Fruit fly (Drosophila melanogaster) whole organism, embryonic: ENCODE measurements around the gene CG15014.

Experiments used
- Atf6 ChIP-seq: fragments of 200-800 bp; sonication (Bioruptor generic); IDR thresholded peaks from 2 replicates; pipeline ENCODE4 v1.3.6; 2022; ENCODE audit warnings: missing biosample characterization, missing genetic modification characterization
- B-H2 ChIP-seq: fragments of 200-800 bp; sonication (Bioruptor generic); optimal IDR thresholded peaks from 2 replicates; lab custom pipeline; 2018; ENCODE audit warnings: missing biosample characterization, mild to moderate bottlenecking, missing genetic modification characterization
- CG10267 ChIP-seq: fragments of 200-800 bp; sonication (Bioruptor generic); optimal IDR thresholded peaks from 2 replicates; lab custom pipeline; 2018; ENCODE audit warnings: missing biosample characterization, mild to moderate bottlenecking, missing genetic modification characterization, moderate library complexity
- CG10431 ChIP-seq: fragments of 200-800 bp; sonication (Bioruptor generic); optimal IDR thresholded peaks from 3 replicates; lab custom pipeline; 2018; ENCODE audit warnings: missing biosample characterization, mild to moderate bottlenecking, missing genetic modification characterization
- CG12744 ChIP-seq: fragments of 200-800 bp; sonication (Bioruptor generic); optimal IDR thresholded peaks from 2 replicates; lab custom pipeline; 2016; ENCODE audit warnings: missing biosample characterization, missing genetic modification characterization
- CG12942 ChIP-seq: fragments of 200-800 bp; sonication (Bioruptor generic); optimal IDR thresholded peaks from 3 replicates; lab custom pipeline; 2016; ENCODE audit warnings: missing biosample characterization, missing genetic modification characterization
- CG13287 ChIP-seq: fragments of 200-800 bp; sonication (Bioruptor generic); IDR thresholded peaks from 2 replicates; pipeline ENCODE4 v1.3.6; 2022; ENCODE audit warnings: missing biosample characterization, missing genetic modification characterization; ENCODE audit not compliant: partially characterized antibody
- CG14014 ChIP-seq: fragments of 200-800 bp; sonication (Bioruptor generic); IDR thresholded peaks from 2 replicates; pipeline ENCODE4 v1.3.6; 2022; ENCODE audit warnings: missing biosample characterization, missing genetic modification characterization
- CG14710 ChIP-seq: fragments of 200-800 bp; sonication (Bioruptor generic); optimal IDR thresholded peaks from 3 replicates; lab custom pipeline; 2019; ENCODE audit warnings: missing biosample characterization, mild to moderate bottlenecking, missing genetic modification characterization, moderate library complexity
- CG14860 ChIP-seq: fragments of 200-800 bp; sonication (Bioruptor generic); IDR thresholded peaks from 3 replicates; pipeline ENCODE4 v1.3.6; 2022; ENCODE audit warnings: missing biosample characterization, missing genetic modification characterization; ENCODE audit not compliant: partially characterized antibody
- CG15514 ChIP-seq: fragments of 200-800 bp; sonication (Bioruptor generic); optimal IDR thresholded peaks from 3 replicates; lab custom pipeline; 2017; ENCODE audit warnings: missing biosample characterization, missing genetic modification characterization, mild to moderate bottlenecking, moderate library complexity, missing genetic modification reagents
- CG1602 ChIP-seq: fragments of 200-800 bp; sonication (Bioruptor generic); optimal IDR thresholded peaks from 3 replicates; lab custom pipeline; 2016; ENCODE audit warnings: missing biosample characterization, missing genetic modification characterization
- CG1603 ChIP-seq: fragments of 200-800 bp; sonication (Bioruptor generic); optimal IDR thresholded peaks from 2 replicates; lab custom pipeline; 2019; ENCODE audit warnings: missing biosample characterization, mild to moderate bottlenecking, missing genetic modification characterization, moderate library complexity
- CG17829 ChIP-seq: fragments of 200-800 bp; optimal IDR thresholded peaks from 2 replicates; lab custom pipeline; 2019; ENCODE audit warnings: missing biosample characterization, mild to moderate bottlenecking, missing genetic modification characterization, moderate library complexity
- CG18599 ChIP-seq: fragments of 200-800 bp; sonication (Bioruptor generic); optimal IDR thresholded peaks from 3 replicates; lab custom pipeline; 2017; ENCODE audit warnings: missing biosample characterization, missing genetic modification characterization, mild to moderate bottlenecking, moderate library complexity, missing genetic modification reagents
- CG2120 ChIP-seq: fragments of 200-800 bp; sonication (Bioruptor generic); optimal IDR thresholded peaks from 3 replicates; lab custom pipeline; 2016; ENCODE audit warnings: missing biosample characterization, missing genetic modification characterization
- CG2712 ChIP-seq: fragments of 200-800 bp; optimal IDR thresholded peaks from 3 replicates; lab custom pipeline; 2019; ENCODE audit warnings: missing biosample characterization, mild to moderate bottlenecking, missing genetic modification characterization, moderate library complexity
- CG34224 ChIP-seq: fragments of 200-800 bp; sonication (Bioruptor generic); IDR thresholded peaks from 3 replicates; pipeline ENCODE4 v1.3.6; 2022; ENCODE audit warnings: missing biosample characterization, missing genetic modification characterization; ENCODE audit not compliant: partially characterized antibody
- CG6175 ChIP-seq: fragments of 200-800 bp; sonication (Bioruptor generic); IDR thresholded peaks from 3 replicates; pipeline ENCODE4 v1.3.6; 2022; ENCODE audit warnings: missing biosample characterization, missing genetic modification characterization
- CG6272 ChIP-seq: fragments of 200-800 bp; sonication (Bioruptor generic); IDR thresholded peaks from 2 replicates; pipeline ENCODE4 v1.3.6; 2022; ENCODE audit warnings: missing biosample characterization, missing genetic modification characterization
- CG7357 ChIP-seq: fragments of 200-800 bp; sonication (Bioruptor generic); IDR thresholded peaks from 3 replicates; pipeline ENCODE4 v1.3.6; 2022; ENCODE audit warnings: missing biosample characterization, missing genetic modification characterization
- CG8089 ChIP-seq: fragments of 200-800 bp; sonication (Bioruptor generic); optimal IDR thresholded peaks from 3 replicates; lab custom pipeline; 2016; ENCODE audit warnings: missing biosample characterization, missing genetic modification characterization
- CG9797 ChIP-seq: fragments of 200-800 bp; sonication (Bioruptor generic); optimal IDR thresholded peaks from 3 replicates; lab custom pipeline; 2018; ENCODE audit warnings: missing biosample characterization, mild to moderate bottlenecking, missing genetic modification characterization
- CG9817 ChIP-seq: fragments of 200-800 bp; sonication (Bioruptor generic); optimal IDR thresholded peaks from 2 replicates; lab custom pipeline; 2018; ENCODE audit warnings: missing biosample characterization, mild to moderate bottlenecking, missing genetic modification characterization, moderate library complexity
- CHES-1-like ChIP-seq: fragments of 200-800 bp; sonication (Bioruptor generic); optimal IDR thresholded peaks from 2 replicates; lab custom pipeline; 2016; ENCODE audit warnings: missing biosample characterization, missing genetic modification characterization
- Dref ChIP-seq: fragments of 200-800 bp; sonication (Bioruptor generic); IDR thresholded peaks from 2 replicates; pipeline ENCODE4 v1.3.6; 2022; ENCODE audit warnings: missing biosample characterization, missing genetic modification characterization
- Ets65A ChIP-seq: fragments of 200-800 bp; sonication (Bioruptor generic); peaks from one replicate; lab custom pipeline; 2016; ENCODE audit warnings: missing biosample characterization, missing genetic modification characterization
- HmgZ ChIP-seq: fragments of 200-800 bp; sonication (Bioruptor generic); optimal IDR thresholded peaks from 2 replicates; lab custom pipeline; 2018; ENCODE audit warnings: missing biosample characterization, mild to moderate bottlenecking, missing genetic modification characterization
- MESR4 ChIP-seq: fragments of 200-800 bp; sonication (Bioruptor generic); optimal IDR thresholded peaks from 2 replicates; lab custom pipeline; 2018; ENCODE audit warnings: missing biosample characterization, mild to moderate bottlenecking, missing genetic modification characterization, moderate library complexity
- Med ChIP-seq: fragments of 200-800 bp; sonication (Bioruptor generic); peaks from one replicate; lab custom pipeline; 2016; ENCODE audit warnings: missing biosample characterization, missing genetic modification characterization, mild to moderate bottlenecking, inconsistent platforms, moderate library complexity
- Myb ChIP-seq: fragments of 200-800 bp; sonication (Bioruptor generic); optimal IDR thresholded peaks from 2 replicates; lab custom pipeline; 2016; ENCODE audit warnings: missing biosample characterization, missing genetic modification characterization
- Nf-YC ChIP-seq: fragments of 200-800 bp; optimal IDR thresholded peaks from 3 replicates; lab custom pipeline; 2019; ENCODE audit warnings: missing biosample characterization, mild to moderate bottlenecking, missing genetic modification characterization, moderate library complexity
- Rfx ChIP-seq: fragments of 200-800 bp; sonication (Bioruptor generic); IDR thresholded peaks from 2 replicates; pipeline ENCODE4 v1.3.6; 2022; ENCODE audit warnings: missing biosample characterization, missing genetic modification characterization
- Sox100B ChIP-seq: fragments of 200-800 bp; sonication (Bioruptor generic); optimal IDR thresholded peaks from 3 replicates; lab custom pipeline; 2018; ENCODE audit warnings: missing biosample characterization, mild to moderate bottlenecking, missing genetic modification characterization
- Sry-δ ChIP-seq: fragments of 200-800 bp; sonication (Bioruptor generic); optimal IDR thresholded peaks from 2 replicates; lab custom pipeline; 2016; ENCODE audit warnings: missing biosample characterization, missing genetic modification characterization
- ab ChIP-seq: fragments of 200-800 bp; sonication (Bioruptor generic); optimal IDR thresholded peaks from 2 replicates; lab custom pipeline; 2016; ENCODE audit warnings: missing biosample characterization, missing genetic modification characterization
- bigmax ChIP-seq: fragments of 200-800 bp; sonication (Bioruptor generic); optimal IDR thresholded peaks from 2 replicates; lab custom pipeline; 2018; ENCODE audit warnings: missing biosample characterization, mild to moderate bottlenecking, missing genetic modification characterization
- cad ChIP-seq: fragments of >200 bp; optimal IDR thresholded peaks from 2 replicates; lab custom pipeline; 2017; ENCODE audit warnings: missing biosample characterization, missing genetic modification characterization
- cg ChIP-seq: fragments of 200-800 bp; sonication (Bioruptor generic); optimal IDR thresholded peaks from 3 replicates; lab custom pipeline; 2019; ENCODE audit warnings: missing biosample characterization, mild to moderate bottlenecking, missing genetic modification characterization, moderate library complexity
- crp ChIP-seq, 2 experiments: fragments of 200-800 bp; sonication (Bioruptor generic); optimal IDR thresholded peaks; 2 replicates in 1 of 2; 3 replicates in 1 of 2; lab custom pipeline; 2017; ENCODE audit warnings: missing biosample characterization in 2 of 2, missing genetic modification characterization in 2 of 2, mild to moderate bottlenecking in 1 of 2, moderate library complexity in 1 of 2
- esg ChIP-seq: fragments of 200-800 bp; sonication (Bioruptor generic); conservative IDR thresholded peaks from 2 replicates; pipeline ENCODE4 v1.3.6; 2022; ENCODE audit warnings: missing biosample characterization, missing genetic modification characterization
- fru ChIP-seq: fragments of >200 bp; optimal IDR thresholded peaks from 2 replicates; lab custom pipeline; 2017
- gcm ChIP-seq: fragments of 200-800 bp; sonication (Bioruptor generic); optimal IDR thresholded peaks from 2 replicates; lab custom pipeline; 2019; ENCODE audit warnings: missing biosample characterization, mild to moderate bottlenecking, missing genetic modification characterization, moderate library complexity
- gro ChIP-seq: fragments of 200-800 bp; sonication (Bioruptor generic); optimal IDR thresholded peaks from 2 replicates; lab custom pipeline; 2016; ENCODE audit warnings: missing biosample characterization, missing genetic modification characterization
- ind ChIP-seq: fragments of 200-800 bp; sonication (Bioruptor generic); optimal IDR thresholded peaks from 3 replicates; lab custom pipeline; 2016; ENCODE audit warnings: missing biosample characterization, missing genetic modification characterization
- lola ChIP-seq, 3 experiments: fragments of >200 bp in 2 of 3; fragments of 200-800 bp in 1 of 3; sonication (Bioruptor generic) in 1 of 3; optimal IDR thresholded peaks; 2 replicates each; lab custom pipeline; 2017 to 2019; ENCODE audit warnings: missing biosample characterization in 3 of 3, missing genetic modification characterization in 3 of 3, mild to moderate bottlenecking in 1 of 3, moderate library complexity in 1 of 3
- pum ChIP-seq: fragments of 200-800 bp; sonication (Bioruptor generic); optimal IDR thresholded peaks from 2 replicates; lab custom pipeline; 2016; ENCODE audit warnings: missing biosample characterization, missing genetic modification characterization
- shn ChIP-seq: fragments of 200-800 bp; sonication (Bioruptor generic); optimal IDR thresholded peaks from 3 replicates; lab custom pipeline; 2016; ENCODE audit warnings: missing biosample characterization, missing genetic modification characterization
- sug ChIP-seq: fragments of 200-800 bp; optimal IDR thresholded peaks from 2 replicates; lab custom pipeline; 2019; ENCODE audit warnings: missing biosample characterization, mild to moderate bottlenecking, missing genetic modification characterization, moderate library complexity
- trem ChIP-seq: fragments of 200-800 bp; optimal IDR thresholded peaks from 3 replicates; lab custom pipeline; 2019; ENCODE audit warnings: missing biosample characterization, mild to moderate bottlenecking, missing genetic modification characterization, moderate library complexity
- unpg ChIP-seq: fragments of 200-800 bp; sonication (Bioruptor generic); optimal IDR thresholded peaks from 3 replicates; lab custom pipeline; 2018; ENCODE audit warnings: missing biosample characterization, mild to moderate bottlenecking, missing genetic modification characterization, moderate library complexity

Gene CG15014

DNA sequence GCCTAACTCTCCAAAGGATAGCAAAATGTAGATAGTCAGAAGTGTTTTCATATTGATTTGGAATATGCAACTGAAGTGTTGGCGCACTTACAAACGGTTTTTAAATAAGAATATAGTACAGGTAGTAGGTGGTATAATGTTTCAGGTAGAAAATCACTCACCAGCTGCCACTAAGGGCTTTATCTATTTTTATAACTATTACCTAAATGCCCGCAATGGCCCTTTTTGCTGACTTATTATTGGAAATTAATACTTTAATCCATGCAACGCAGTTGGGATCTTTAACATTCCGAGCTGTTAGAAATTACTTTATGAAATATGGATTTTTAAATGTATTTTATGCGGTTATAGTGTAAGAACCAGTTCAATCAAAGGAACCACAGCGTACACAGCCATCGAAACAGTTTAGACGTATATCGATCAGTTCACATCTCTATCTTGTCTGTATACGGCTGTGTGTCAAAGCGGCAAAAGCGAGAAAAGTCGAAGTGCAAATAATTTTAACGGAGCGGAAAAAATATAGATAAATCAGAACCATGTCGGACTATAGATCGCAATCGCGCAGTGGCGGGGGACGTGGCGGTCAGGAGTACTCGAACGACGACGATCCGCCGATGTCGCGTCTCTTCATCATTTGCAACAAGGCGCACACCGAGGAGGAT is 38.5 kb downstream of the CG15014 start, which contains the start of the genes srw and CG1316 (continued):
- TF ChIP-seq B-H2 (GFP tag; lab: Kevin White, UChicago) (peak; percentile 46), Ets65A (GFP tag; lab: Kevin White, UChicago) (peak; percentile 58), CG1603 (tag; lab: Kevin White, UChicago) (peak; percentile 52), Rfx (GFP tag; lab: Robert Waterston, UW) (0 out of 2 replicates have a peak, but pooled peaks have one; percentile 38), CG17829 (tag; lab: Kevin White, UChicago) (peak; percentile 21), Myb (GFP tag; lab: Kevin White, UChicago) (peak; percentile 67), Dref (GFP tag; lab: Robert Waterston, UW) (peak; percentile 74), CG9797 (peak; percentile 3), Med (GFP tag; lab: Kevin White, UChicago) (peak; percentile 81), cg (GFP tag; lab: Kevin White, UChicago) (no peak), CG34224 (peak; percentile 44; the same call in 1 of the 3 replicates), CG10267 (peak; percentile 37), CG13287 (peak; percentile 49), Nf-YC (no peak), CG2120 (GFP tag; lab: Kevin White, UChicago) (peak; percentile 34), Atf6 (GFP tag; lab: Robert Waterston, UW) (0 out of 2 replicates have a peak, but pooled peaks have one; percentile 40), sug (tag; lab: Kevin White, UChicago) (peak; percentile 23), CG1602 (GFP tag; lab: Kevin White, UChicago) (no peak), CG12744 (no peak), HmgZ (tag; lab: Kevin White, UChicago) (peak; percentile 54), CG2712 (tag; lab: Kevin White, UChicago) (peak; percentile 11), gcm (no peak), CG18599 (no peak), CG15514 (GFP tag; lab: Kevin White, UChicago) (peak; percentile 99), MESR4 (GFP tag; lab: Kevin White, UChicago) (peak; percentile 95), Sry-δ (GFP tag; lab: Kevin White, UChicago) (peak; percentile 81), lola (GFP tag; optimal IDR thresholded peaks at IDR 0.05; lab: Kevin White, UChicago) (no peak), CG14014 (GFP tag; lab: Robert Waterston, UW) (no peak), CG14710 (tag; lab: Kevin White, UChicago) (peak; percentile 20), bigmax (GFP tag; lab: Kevin White, UChicago) (peak; percentile 43), trem (tag; lab: Kevin White, UChicago) (peak; percentile 50)

- no peak for TF ChIP-seq CG7357 (GFP tag; lab: Robert Waterston, UW)
- no peak for TF ChIP-seq Sox100B (GFP tag; lab: Kevin White, UChicago)
- peak; percentile 73 for TF ChIP-seq gro (GFP tag; lab: Kevin White, UChicago)
- TF ChIP-seq CG8089 (GFP tag; lab: Kevin White, UChicago) = no peak
- TF ChIP-seq crp (GFP tag; optimal IDR thresholded peaks at IDR 0.05; lab: Kevin White, UChicago) = peak in 1 of 2 experiments; percentile 9
- no peak for TF ChIP-seq CG14860
- TF ChIP-seq CG9817 (tag; lab: Kevin White, UChicago) = no peak
- TF ChIP-seq CG12942 (GFP tag; lab: Kevin White, UChicago) = peak; percentile 24
- TF ChIP-seq CHES-1-like = peak; percentile 60
- TF ChIP-seq cad = no peak
- TF ChIP-seq ind (GFP tag; lab: Kevin White, UChicago) = peak; percentile 36
- no peak for TF ChIP-seq fru (lab: Kevin White, UChicago)
- TF ChIP-seq CG6175 (GFP tag; lab: Robert Waterston, UW) = 0 out of 3 replicates have a peak, but pooled peaks have one; percentile 26
- TF ChIP-seq pum (GFP tag; lab: Kevin White, UChicago) = no peak
- TF ChIP-seq unpg = no peak
- no peak for TF ChIP-seq CG10431 (GFP tag; lab: Kevin White, UChicago)
- no peak for TF ChIP-seq shn
- TF ChIP-seq CG6272 (GFP tag; lab: Robert Waterston, UW) = no peak
- TF ChIP-seq ab = no peak
- TF ChIP-seq esg (GFP tag; lab: Robert Waterston, UW) = no peak
Observed at dm6 chr3L:4282627-4283026, 39.4 kb downstream of the CG15014 start, which contains the start of gene CG11583. CG11583 (minus strand) TSS chr3L:4282817.
